Worm (Caenorhabditis elegans): ENCODE data around the gene srxa-4.

DNA sequence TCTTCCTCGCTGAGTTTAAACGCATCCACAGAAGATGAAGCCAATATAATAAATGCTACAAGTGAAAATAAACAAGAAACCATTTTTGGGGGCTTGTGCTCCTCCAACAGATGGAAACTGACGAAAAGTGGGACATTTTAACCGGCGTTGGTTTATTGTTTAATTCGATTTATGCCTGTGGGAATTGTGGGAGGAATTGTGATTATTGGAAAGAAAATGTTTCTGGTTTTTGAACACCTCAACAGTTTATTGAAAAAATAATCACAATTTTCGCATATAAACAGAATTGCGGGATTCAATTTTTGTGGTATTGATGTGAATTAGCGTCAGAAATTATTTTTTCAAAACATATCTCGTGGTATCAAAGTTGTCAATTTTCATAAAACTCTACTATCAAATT lies 34.0 kb downstream of the srxa-4 start, which contains the start of gene try-8:
- TF ChIP-seq tab-1 (GFP tag; IDR thresholded peaks at IDR 0.05): no peak
- no peak for TF ChIP-seq flt-1 (GFP tag; IDR thresholded peaks at IDR 0.05)
- TF ChIP-seq ztf-29 (GFP tag; IDR thresholded peaks at IDR 0.05): no peak
- no peak for TF ChIP-seq med-1 (GFP tag; optimal IDR thresholded peaks at IDR 0.05; ENCODE audit: insufficient read depth)

Data from whole organism, midembryonic.